Fruit fly (Drosophila melanogaster) S2 (cell line): ENCODE data around the gene Hr39.

ENCODE experiments used
- CG8478 ChIP-seq: fragments of >200 bp; optimal IDR thresholded peaks from 2 replicates; lab custom pipeline; 2018
- CTCF ChIP-seq, 2 experiments: fragments of >200 bp; optimal IDR thresholded peaks; 2 replicates each; lab custom pipeline; 2018

Hr39 gene

dm6 chr2L:21237048-21237747, at the start of gene Hr39:
Gene Hr39, plus strand, starts transcription at chr2L:21237250.
- TF ChIP-seq CG8478 (lab: Kevin White, UChicago) = no peak
- peak; percentile 69 to 72 for TF ChIP-seq CTCF (optimal IDR thresholded peaks at IDR 0.05; lab: Kevin White, UChicago)

- TF ChIP-seq CTCF (optimal IDR thresholded peaks at IDR 0.05; lab: Kevin White, UChicago) (no peak), CG8478 (lab: Kevin White, UChicago) (no peak)
These were observed 49.3 kb upstream of the Hr39 start for dm6 chr2L:21187753-21188152.

- TF ChIP-seq CG8478 (lab: Kevin White, UChicago) (no peak), CTCF (optimal IDR thresholded peaks at IDR 0.05; lab: Kevin White, UChicago) (no peak)
These were observed 47.7 kb upstream of the Hr39 start for dm6 chr2L:21189273-21189781.

- TF ChIP-seq CG8478 (lab: Kevin White, UChicago) = no peak
- no peak for TF ChIP-seq CTCF (optimal IDR thresholded peaks at IDR 0.05; lab: Kevin White, UChicago)
These were observed 41.7 kb upstream of the Hr39 start for dm6 chr2L:21195331-21195730.

dm6 chr2L:21196511-21196910, 40.5 kb upstream of the Hr39 start:
- TF ChIP-seq CG8478 (lab: Kevin White, UChicago) = no peak
- TF ChIP-seq CTCF (optimal IDR thresholded peaks at IDR 0.05; lab: Kevin White, UChicago) = no peak

- TF ChIP-seq CG8478 (lab: Kevin White, UChicago) (no peak), CTCF (optimal IDR thresholded peaks at IDR 0.05; lab: Kevin White, UChicago) (no peak)
These were observed 39.9 kb upstream of the Hr39 start for dm6 chr2L:21197178-21197577.

- TF ChIP-seq CTCF (optimal IDR thresholded peaks at IDR 0.05; lab: Kevin White, UChicago) (no peak), CG8478 (lab: Kevin White, UChicago) (no peak)
These were observed 38.3 kb upstream of the Hr39 start, which contains the start of gene Ret for dm6 chr2L:21198633-21199264. Gene Ret, minus strand, starts transcription at chr2L:21198762.

- TF ChIP-seq CTCF (optimal IDR thresholded peaks at IDR 0.05; lab: Kevin White, UChicago) = no peak
- TF ChIP-seq CG8478 (lab: Kevin White, UChicago) = no peak
These were observed 36.8 kb upstream of the Hr39 start, which contains the start of gene CG31624 for dm6 chr2L:21200275-21200674. Gene CG31624, minus strand, starts transcription at chr2L:21200375.

dm6 chr2L:21202702-21203101, 34.3 kb upstream of the Hr39 start, which contains the start of gene CG31988:
Gene CG31988, minus strand, starts transcription at chr2L:21202802.
- TF ChIP-seq CG8478 (lab: Kevin White, UChicago) = no peak
- TF ChIP-seq CTCF (optimal IDR thresholded peaks at IDR 0.05; lab: Kevin White, UChicago) = no peak

dm6 chr2L:21206193-21206592, 30.9 kb upstream of the Hr39 start, which contains the start of gene clumsy:
Gene clumsy, plus strand, starts transcription at chr2L:21206493.
- TF ChIP-seq CG8478 (lab: Kevin White, UChicago) = no peak

- TF ChIP-seq CTCF (optimal IDR thresholded peaks at IDR 0.05; lab: Kevin White, UChicago) = no peak
- TF ChIP-seq CG8478 (lab: Kevin White, UChicago) = no peak
These were observed 22.1 kb upstream of the Hr39 start for dm6 chr2L:21214961-21215362.

dm6 chr2L:21218240-21218911, 18.7 kb upstream of the Hr39 start, which contains the start of gene CG8679:
Gene CG8679, minus strand, starts transcription at chr2L:21218544.
- TF ChIP-seq CTCF (optimal IDR thresholded peaks at IDR 0.05; lab: Kevin White, UChicago) (peak; percentile 37 to 57), CG8478 (lab: Kevin White, UChicago) (no peak)

dm6 chr2L:21218912-21219246, 18.2 kb upstream of the Hr39 start:
- no peak for TF ChIP-seq CG8478 (lab: Kevin White, UChicago)
- no peak for TF ChIP-seq CTCF (optimal IDR thresholded peaks at IDR 0.05; lab: Kevin White, UChicago)

dm6 chr2L:21219640-21220085, 17.4 kb upstream of the Hr39 start:
- TF ChIP-seq CTCF (optimal IDR thresholded peaks at IDR 0.05; lab: Kevin White, UChicago) (no peak), CG8478 (lab: Kevin White, UChicago) (no peak)

dm6 chr2L:21220396-21220795, 16.7 kb upstream of the Hr39 start, which contains the start of gene Atg18b:
Gene Atg18b, minus strand, starts transcription at chr2L:21220572.
- no peak for TF ChIP-seq CG8478 (lab: Kevin White, UChicago)
- TF ChIP-seq CTCF (optimal IDR thresholded peaks at IDR 0.05; lab: Kevin White, UChicago) = no peak
